Fruit fly (Drosophila melanogaster) whole organism, pupa: ENCODE results near the gene scf.

Experiments
- CG15710 ChIP-seq: fragments of 200-800 bp; sonication (Bioruptor generic); optimal IDR thresholded peaks from 2 replicates; lab custom pipeline; 2018; ENCODE audit warnings: missing biosample characterization, mild to moderate bottlenecking, missing genetic modification characterization, moderate library complexity
- CG17806 ChIP-seq: fragments of 200-800 bp; sonication (Bioruptor generic); optimal IDR thresholded peaks from 2 replicates; lab custom pipeline; 2018; ENCODE audit warnings: missing biosample characterization, mild to moderate bottlenecking, missing genetic modification characterization, moderate library complexity
- CG34367 ChIP-seq: fragments of 200-800 bp; sonication (Bioruptor generic); optimal IDR thresholded peaks from 2 replicates; lab custom pipeline; 2018; ENCODE audit warnings: missing biosample characterization, mild to moderate bottlenecking, missing genetic modification characterization
- Ets98B ChIP-seq: fragments of 200-800 bp; sonication (Bioruptor generic); IDR thresholded peaks from 2 replicates; pipeline ENCODE4 v1.3.6; 2022; ENCODE audit warnings: missing biosample characterization, missing genetic modification characterization
- Pif1A ChIP-seq: fragments of 200-800 bp; sonication (Bioruptor generic); optimal IDR thresholded peaks from 3 replicates; lab custom pipeline; 2016; ENCODE audit warnings: missing biosample characterization, missing genetic modification characterization
- gl ChIP-seq: fragments of 200-800 bp; sonication (Bioruptor generic); optimal IDR thresholded peaks from 2 replicates; lab custom pipeline; 2018; ENCODE audit warnings: missing biosample characterization, mild to moderate bottlenecking, missing genetic modification characterization

- TF ChIP-seq CG34367, result no peak
- TF ChIP-seq Pif1A (GFP tag; lab: Kevin White, UChicago), result no peak
- TF ChIP-seq CG17806 (tag; lab: Kevin White, UChicago), result no peak
- TF ChIP-seq Ets98B (GFP tag; lab: Robert Waterston, UW), result no peak
- no peak for TF ChIP-seq CG15710 (tag; lab: Kevin White, UChicago)
- TF ChIP-seq gl (tag; lab: Kevin White, UChicago), result no peak
Observed at dm6 chr3L:1275767-1276166, 22.7 kb upstream of the scf start, which contains the start of gene CG32333.
